Fruit fly (Drosophila melanogaster) whole organism, pupa: ENCODE measurements around the gene CG9663.

Experiments
- CG10348 ChIP-seq: fragments of 200-800 bp; sonication (Bioruptor generic); IDR thresholded peaks from 2 replicates; pipeline ENCODE4 v1.3.6; 2022; ENCODE audit warnings: missing biosample characterization, missing genetic modification characterization
- CG12605 ChIP-seq: fragments of 200-800 bp; sonication (Bioruptor generic); IDR thresholded peaks from 2 replicates; pipeline ENCODE4 v1.3.6; 2022; ENCODE audit warnings: missing biosample characterization, missing genetic modification characterization
- CG13204 ChIP-seq: fragments of 200-800 bp; sonication (Bioruptor generic); optimal IDR thresholded peaks from 2 replicates; lab custom pipeline; 2018; ENCODE audit warnings: missing biosample characterization, mild to moderate bottlenecking, missing genetic modification characterization, moderate library complexity
- CG14655 ChIP-seq: fragments of 200-800 bp; sonication (Bioruptor generic); optimal IDR thresholded peaks from 3 replicates; lab custom pipeline; 2017; ENCODE audit warnings: mild to moderate bottlenecking, missing biosample characterization, missing genetic modification reagents, missing genetic modification characterization
- CG15710 ChIP-seq: fragments of 200-800 bp; sonication (Bioruptor generic); optimal IDR thresholded peaks from 2 replicates; lab custom pipeline; 2018; ENCODE audit warnings: missing biosample characterization, mild to moderate bottlenecking, missing genetic modification characterization, moderate library complexity
- CG17806 ChIP-seq: fragments of 200-800 bp; sonication (Bioruptor generic); optimal IDR thresholded peaks from 2 replicates; lab custom pipeline; 2018; ENCODE audit warnings: missing biosample characterization, mild to moderate bottlenecking, missing genetic modification characterization, moderate library complexity
- CG32121 ChIP-seq: fragments of 200-800 bp; sonication (Bioruptor generic); IDR thresholded peaks from 2 replicates; pipeline ENCODE4 v1.3.6; 2022; ENCODE audit warnings: missing biosample characterization, missing genetic modification characterization
- CG34367 ChIP-seq: fragments of 200-800 bp; sonication (Bioruptor generic); optimal IDR thresholded peaks from 2 replicates; lab custom pipeline; 2018; ENCODE audit warnings: missing biosample characterization, mild to moderate bottlenecking, missing genetic modification characterization
- CG4496 ChIP-seq: fragments of 200-800 bp; sonication (Bioruptor generic); IDR thresholded peaks from 3 replicates; pipeline ENCODE4 v1.3.6; 2022; ENCODE audit warnings: missing biosample characterization, missing genetic modification characterization
- CG8159 ChIP-seq: fragments of 200-800 bp; sonication (Bioruptor generic); optimal IDR thresholded peaks from 3 replicates; lab custom pipeline; 2018; ENCODE audit warnings: missing biosample characterization, mild to moderate bottlenecking, missing genetic modification characterization, moderate library complexity
- CG8301 ChIP-seq: fragments of 200-800 bp; sonication (Bioruptor generic); optimal IDR thresholded peaks from 2 replicates; lab custom pipeline; 2018; ENCODE audit warnings: missing biosample characterization, mild to moderate bottlenecking, missing genetic modification characterization
- CG9948 ChIP-seq: fragments of 200-800 bp; sonication (Bioruptor generic); optimal IDR thresholded peaks from 2 replicates; lab custom pipeline; 2018; ENCODE audit warnings: missing biosample characterization, mild to moderate bottlenecking, missing genetic modification characterization, moderate library complexity
- D1 ChIP-seq: fragments of 200-800 bp; sonication (Bioruptor generic); optimal IDR thresholded peaks from 2 replicates; lab custom pipeline; 2018; ENCODE audit warnings: missing biosample characterization, mild to moderate bottlenecking, missing genetic modification characterization, moderate library complexity
- EcR ChIP-seq: fragments of 200-800 bp; sonication (Bioruptor generic); optimal IDR thresholded peaks from 3 replicates; lab custom pipeline; 2019; ENCODE audit warnings: missing biosample characterization, missing genetic modification characterization, mild to moderate bottlenecking, moderate library complexity, missing genetic modification reagents
- Ets98B ChIP-seq: fragments of 200-800 bp; sonication (Bioruptor generic); IDR thresholded peaks from 2 replicates; pipeline ENCODE4 v1.3.6; 2022; ENCODE audit warnings: missing biosample characterization, missing genetic modification characterization
- Pif1A ChIP-seq: fragments of 200-800 bp; sonication (Bioruptor generic); optimal IDR thresholded peaks from 3 replicates; lab custom pipeline; 2016; ENCODE audit warnings: missing biosample characterization, missing genetic modification characterization
- Pif1B ChIP-seq: fragments of 200-800 bp; sonication (Bioruptor generic); optimal IDR thresholded peaks from 3 replicates; lab custom pipeline; 2016; ENCODE audit warnings: missing biosample characterization, missing genetic modification characterization
- Snoo ChIP-seq: fragments of 200-800 bp; sonication (Bioruptor generic); optimal IDR thresholded peaks from 3 replicates; lab custom pipeline; 2017; ENCODE audit warnings: missing biosample characterization, mild to moderate bottlenecking, missing genetic modification characterization, inconsistent platforms
- fd96Ca ChIP-seq: fragments of 200-800 bp; sonication (Bioruptor generic); IDR thresholded peaks from 3 replicates; pipeline ENCODE4 v1.3.6; 2022; ENCODE audit warnings: missing biosample characterization, missing genetic modification characterization
- gl ChIP-seq: fragments of 200-800 bp; sonication (Bioruptor generic); optimal IDR thresholded peaks from 2 replicates; lab custom pipeline; 2018; ENCODE audit warnings: missing biosample characterization, mild to moderate bottlenecking, missing genetic modification characterization
- rn ChIP-seq: fragments of 200-800 bp; sonication (Bioruptor generic); IDR thresholded peaks from 2 replicates; pipeline ENCODE4 v1.3.6; 2022; ENCODE audit warnings: missing biosample characterization, missing genetic modification characterization

The CG9663 gene

dm6 chr2L:3265635-3266034 lies 37.3 kb downstream of the CG9663 start:
- TF ChIP-seq CG32121 (GFP tag; lab: Robert Waterston, UW) (no peak), CG17806 (no peak), CG12605 (GFP tag; lab: Robert Waterston, UW) (0 out of 2 replicates have a peak, but pooled peaks have one; percentile 15), CG8301 (tag; lab: Kevin White, UChicago) (no peak), CG14655 (GFP tag; lab: Kevin White, UChicago) (no peak), gl (tag; lab: Kevin White, UChicago) (no peak), Snoo (tag; lab: Kevin White, UChicago) (no peak)

- TF ChIP-seq fd96Ca = 0 out of 3 replicates have a peak, but pooled peaks have one; percentile 60
- TF ChIP-seq CG10348 (GFP tag; lab: Robert Waterston, UW) = no peak
- TF ChIP-seq Pif1A (GFP tag; lab: Kevin White, UChicago) = no peak
- peak; percentile 28; the same call in 1 of the 2 replicates for TF ChIP-seq Ets98B (GFP tag; lab: Robert Waterston, UW)
- TF ChIP-seq CG9948 (tag; lab: Kevin White, UChicago) = no peak
- no peak for TF ChIP-seq gl (tag; lab: Kevin White, UChicago)
- TF ChIP-seq CG4496 (GFP tag; lab: Robert Waterston, UW) = peak; percentile 59; the same call in 2 of the 3 replicates
- no peak for TF ChIP-seq CG13204 (GFP tag; lab: Kevin White, UChicago)
- no peak for TF ChIP-seq EcR
- peak; percentile 12 for TF ChIP-seq CG14655 (GFP tag; lab: Kevin White, UChicago)
- TF ChIP-seq CG32121 (GFP tag; lab: Robert Waterston, UW) = no peak
- no peak for TF ChIP-seq D1
- TF ChIP-seq CG8301 (tag; lab: Kevin White, UChicago) = no peak
- no peak for TF ChIP-seq CG12605 (GFP tag; lab: Robert Waterston, UW)
- TF ChIP-seq CG15710 (tag; lab: Kevin White, UChicago) = no peak
- TF ChIP-seq Pif1B = no peak
- TF ChIP-seq CG8159 (tag; lab: Kevin White, UChicago) = peak; percentile 23
- TF ChIP-seq CG34367 (tag; lab: Kevin White, UChicago) = no peak
- no peak for TF ChIP-seq CG17806
- TF ChIP-seq Snoo (tag; lab: Kevin White, UChicago) = no peak
- TF ChIP-seq rn (GFP tag; lab: Robert Waterston, UW) = no peak
Observed at dm6 chr2L:3246030-3246429, 56.9 kb downstream of the CG9663 start.
